Worm (Caenorhabditis elegans) whole organism, L4 larva: ENCODE results near the gene F58E2.3.

ENCODE experiments used
- D1046.2 ChIP-seq: fragments of 200-800 bp; sonication (Bioruptor generic); IDR thresholded peaks from 2 replicates; pipeline ENCODE4 v1.3.6; 2022; ENCODE audit warnings: missing genetic modification characterization, missing compliant biosample characterization
- F10B5.3 ChIP-seq: sonication (generic microtip); optimal IDR thresholded peaks from 2 replicates; lab custom pipeline; 2016; ENCODE audit warnings: mild to moderate bottlenecking, missing genetic modification characterization, missing compliant biosample characterization
- F44E2.7 ChIP-seq: fragments of 200-800 bp; sonication (Bioruptor generic); IDR thresholded peaks from 2 replicates; pipeline ENCODE4 v2.1.2; 2022; ENCODE audit warnings: missing genetic modification characterization, missing compliant biosample characterization
- T26A8.4 ChIP-seq: fragments of 200-800 bp; sonication (Bioruptor generic); IDR thresholded peaks from 2 replicates; pipeline ENCODE4 v1.3.6; 2022; ENCODE audit warnings: missing genetic modification characterization, missing compliant biosample characterization
- Y75B8A.6 ChIP-seq: fragments of 200-800 bp; sonication (Bioruptor generic); IDR thresholded peaks from 2 replicates; pipeline ENCODE4 v1.3.6; 2022; ENCODE audit warnings: missing genetic modification reagents, missing genetic modification characterization, missing compliant biosample characterization
- arid-1 ChIP-seq: fragments of 200-800 bp; sonication (Bioruptor generic); conservative IDR thresholded peaks from 2 replicates; pipeline ENCODE4 v1.3.6; 2022; ENCODE audit warnings: missing genetic modification reagents, missing genetic modification characterization, missing compliant biosample characterization
- ceh-20 ChIP-seq: fragments of 200-800 bp; sonication (Bioruptor generic); IDR thresholded peaks from 2 replicates; pipeline ENCODE4 v1.3.6; 2022; ENCODE audit warnings: missing genetic modification reagents, missing genetic modification characterization, missing compliant biosample characterization
- ceh-32 ChIP-seq: sonication (generic microtip); optimal IDR thresholded peaks from 2 replicates; lab custom pipeline; 2016; ENCODE audit warnings: mild to moderate bottlenecking, missing genetic modification characterization, missing compliant biosample characterization; ENCODE audit not compliant: poor library complexity
- cey-2 ChIP-seq: sonication (generic microtip); optimal IDR thresholded peaks from 3 replicates; lab custom pipeline; 2017; ENCODE audit warnings: missing genetic modification characterization, mild to moderate bottlenecking, missing compliant biosample characterization, antibody characterized with exemption, borderline replicate concordance; ENCODE audit not compliant: insufficient read depth
- dmd-8 ChIP-seq: fragments of 200-800 bp; sonication (Bioruptor generic); IDR thresholded peaks from 2 replicates; pipeline ENCODE4 v1.3.6; 2022; ENCODE audit warnings: missing genetic modification characterization, missing compliant biosample characterization
- dpl-1 ChIP-seq: fragments of 150-350 bp; optimal IDR thresholded peaks from 2 replicates; lab custom pipeline; 2014; ENCODE audit warnings: missing biosample characterization, missing genetic modification reagents, missing genetic modification characterization
- duxl-1 ChIP-seq: sonication (generic microtip); optimal IDR thresholded peaks from 2 replicates; lab custom pipeline; 2016; ENCODE audit warnings: mild to moderate bottlenecking, missing genetic modification characterization, moderate library complexity, missing compliant biosample characterization; ENCODE audit not compliant: poor library complexity
- dve-1 ChIP-seq: sonication (generic microtip); optimal IDR thresholded peaks from 2 replicates; lab custom pipeline; 2017; ENCODE audit warnings: antibody characterized with exemption, mild to moderate bottlenecking, missing genetic modification characterization, missing compliant biosample characterization; ENCODE audit not compliant: insufficient read depth
- egl-43 ChIP-seq: fragments of 200-800 bp; sonication (Bioruptor generic); IDR thresholded peaks from 2 replicates; pipeline ENCODE4 v1.3.6; 2022; ENCODE audit warnings: missing genetic modification reagents, missing genetic modification characterization, missing compliant biosample characterization
- fkh-10 ChIP-seq: fragments of 150-350 bp; optimal IDR thresholded peaks from 2 replicates; lab custom pipeline; 2014; ENCODE audit warnings: missing biosample characterization, missing genetic modification reagents, missing genetic modification characterization
- gei-8 ChIP-seq: fragments of 200-800 bp; sonication (Bioruptor generic); optimal IDR thresholded peaks from 2 replicates; lab custom pipeline; 2018; ENCODE audit warnings: mild to moderate bottlenecking, missing genetic modification characterization, missing compliant biosample characterization
- hlh-11 ChIP-seq: fragments of 200-800 bp; sonication (Bioruptor generic); optimal IDR thresholded peaks from 2 replicates; lab custom pipeline; 2018; ENCODE audit warnings: mild to moderate bottlenecking, missing genetic modification characterization, missing compliant biosample characterization
- hlh-30 ChIP-seq: sonication (generic microtip); optimal IDR thresholded peaks from 2 replicates; lab custom pipeline; 2017; ENCODE audit warnings: antibody characterized with exemption, mild to moderate bottlenecking, missing genetic modification characterization, missing compliant biosample characterization; ENCODE audit not compliant: insufficient read depth
- lin-13 ChIP-seq: fragments of 150-350 bp; optimal IDR thresholded peaks from 2 replicates; lab custom pipeline; 2014; ENCODE audit warnings: missing biosample characterization, missing genetic modification reagents, missing genetic modification characterization
- lin-39 ChIP-seq: fragments of 150-350 bp; optimal IDR thresholded peaks from 2 replicates; lab custom pipeline; 2014; ENCODE audit warnings: missing biosample characterization, missing genetic modification reagents, missing genetic modification characterization
- madf-9 ChIP-seq: fragments of 200-800 bp; sonication (Bioruptor generic); conservative IDR thresholded peaks from 2 replicates; pipeline ENCODE4 v1.3.6; 2022; ENCODE audit warnings: missing genetic modification reagents, missing genetic modification characterization, missing compliant biosample characterization
- mdt-29 ChIP-seq: fragments of 200-800 bp; sonication (Bioruptor generic); IDR thresholded peaks from 2 replicates; pipeline ENCODE4 v1.3.6; 2022; ENCODE audit warnings: missing genetic modification reagents, missing genetic modification characterization, missing compliant biosample characterization
- mep-1 ChIP-seq: fragments of 150-350 bp; sonication (generic microtip); optimal IDR thresholded peaks from 3 replicates; lab custom pipeline; 2014; ENCODE audit warnings: missing biosample characterization, missing genetic modification characterization
- mes-2 ChIP-seq: sonication (generic microtip); optimal IDR thresholded peaks from 2 replicates; lab custom pipeline; 2016; ENCODE audit warnings: missing genotype, mild to moderate bottlenecking, missing genetic modification characterization, missing compliant biosample characterization; ENCODE audit not compliant: poor library complexity, severe bottlenecking
- mxl-2 ChIP-seq: fragments of 200-800 bp; sonication (Bioruptor generic); conservative IDR thresholded peaks from 2 replicates; pipeline ENCODE4 v1.3.6; 2022; ENCODE audit warnings: missing genetic modification reagents, missing genetic modification characterization, missing compliant biosample characterization
- nhr-10 ChIP-seq: fragments of 150-350 bp; optimal IDR thresholded peaks from 2 replicates; lab custom pipeline; 2014; ENCODE audit warnings: missing biosample characterization, missing genetic modification characterization
- nhr-102 ChIP-seq: sonication (generic microtip); optimal IDR thresholded peaks from 2 replicates; lab custom pipeline; 2016; ENCODE audit warnings: mild to moderate bottlenecking, missing genetic modification characterization, moderate library complexity, missing compliant biosample characterization
- nhr-11 ChIP-seq: fragments of 150-350 bp; optimal IDR thresholded peaks from 2 replicates; lab custom pipeline; 2014; ENCODE audit warnings: missing biosample characterization, missing genetic modification characterization
- nhr-111 ChIP-seq: fragments of 200-800 bp; sonication (Bioruptor generic); optimal IDR thresholded peaks from 2 replicates; lab custom pipeline; 2018; ENCODE audit warnings: mild to moderate bottlenecking, missing genetic modification characterization, missing compliant biosample characterization
- nhr-237 ChIP-seq: sonication (generic microtip); optimal IDR thresholded peaks from 2 replicates; lab custom pipeline; 2017; ENCODE audit warnings: missing biosample characterization, missing genetic modification characterization
- nhr-25 ChIP-seq: sonication (generic microtip); optimal IDR thresholded peaks from 2 replicates; lab custom pipeline; 2017; ENCODE audit warnings: missing genetic modification characterization, mild to moderate bottlenecking, missing compliant biosample characterization, antibody characterized with exemption, moderate library complexity, borderline replicate concordance; ENCODE audit not compliant: insufficient read depth
- nhr-42 ChIP-seq: fragments of 200-800 bp; sonication (Bioruptor generic); IDR thresholded peaks from 2 replicates; pipeline ENCODE4 v1.3.6; 2022; ENCODE audit warnings: missing genetic modification characterization, missing compliant biosample characterization
- nhr-48 ChIP-seq: sonication (generic microtip); optimal IDR thresholded peaks from 2 replicates; lab custom pipeline; 2016; ENCODE audit warnings: mild to moderate bottlenecking, missing genetic modification characterization, missing compliant biosample characterization
- pha-4 ChIP-seq, 2 experiments: fragments of 150-350 bp in 1 of 2; fragments of 200-800 bp in 1 of 2; sonication (Bioruptor generic) in 1 of 2; IDR thresholded peaks in 1 of 2; optimal IDR thresholded peaks in 1 of 2; 2 replicates each; pipeline versions ENCODE4 v1.3.6 to Lab custom; 2014 to 2022; ENCODE audit warnings: missing genetic modification characterization in 2 of 2, missing genetic modification reagents in 2 of 2, missing biosample characterization in 1 of 2, missing compliant biosample characterization in 1 of 2
- spr-1 ChIP-seq: sonication (generic microtip); optimal IDR thresholded peaks from 2 replicates; lab custom pipeline; 2016; ENCODE audit warnings: mild to moderate bottlenecking, missing genetic modification characterization, missing compliant biosample characterization
- tag-97 ChIP-seq: fragments of 200-800 bp; sonication (Bioruptor generic); IDR thresholded peaks from 2 replicates; pipeline ENCODE4 v1.3.6; 2022; ENCODE audit warnings: missing genetic modification characterization, missing compliant biosample characterization
- tra-1 ChIP-seq: fragments of 200-800 bp; sonication (Bioruptor generic); IDR thresholded peaks from 2 replicates; pipeline ENCODE4 v1.3.6; 2022; ENCODE audit warnings: missing genetic modification reagents, missing genetic modification characterization, missing compliant biosample characterization
- unc-130 ChIP-seq: sonication (generic microtip); optimal IDR thresholded peaks from 2 replicates; lab custom pipeline; 2016; ENCODE audit warnings: missing genetic modification reagents, missing genetic modification characterization, missing compliant biosample characterization
- unc-62 ChIP-seq, 3 experiments: fragments of 150-350 bp in 1 of 3; sonication (generic microtip); optimal IDR thresholded peaks in 2 of 3; peaks in 1 of 3; 1 replicate in 1 of 3; 2 replicates in 2 of 3; lab custom pipeline; 2014 to 2017; ENCODE audit warnings: missing biosample characterization in 3 of 3, missing genetic modification characterization in 3 of 3, missing genetic modification reagents in 3 of 3, missing genotype in 1 of 3
- vab-7 ChIP-seq: fragments of 200-800 bp; sonication (Bioruptor generic); IDR thresholded peaks from 2 replicates; pipeline ENCODE4 v1.3.6; 2022; ENCODE audit warnings: missing genetic modification reagents, missing genetic modification characterization, missing compliant biosample characterization

The F58E2.3 gene

ce11 chrIV:3482195-3482959, 15.1 kb downstream of the F58E2.3 start, which contains the start of gene srz-82:
Gene srz-82 (plus strand): TSS chrIV:3482895.
- no peak for TF ChIP-seq mdt-29 (GFP tag; lab: Robert Waterston, UW)
- no peak for TF ChIP-seq mep-1 (tag; lab: Kevin White, UChicago)
- no peak for TF ChIP-seq Y75B8A.6
- TF ChIP-seq hlh-30 (tag; lab: Kevin White, UChicago), result no peak
- TF ChIP-seq egl-43 (GFP tag; lab: Robert Waterston, UW), result no peak
- TF ChIP-seq unc-62 (GFP tag; optimal IDR thresholded peaks at IDR 0.05 in 1 of 2; lab: Kevin White, UChicago), result peak in 1 of 2 experiments; percentile 96
- no peak for TF ChIP-seq unc-62 (tag; optimal IDR thresholded peaks at IDR 0.05; lab: Kevin White, UChicago)
- no peak for TF ChIP-seq nhr-102
- no peak for TF ChIP-seq pha-4 (GFP tag; IDR thresholded peaks at IDR 0.05; lab: Robert Waterston, UW)
- no peak for TF ChIP-seq pha-4 (tag; optimal IDR thresholded peaks at IDR 0.05; lab: Kevin White, UChicago)

DNA sequence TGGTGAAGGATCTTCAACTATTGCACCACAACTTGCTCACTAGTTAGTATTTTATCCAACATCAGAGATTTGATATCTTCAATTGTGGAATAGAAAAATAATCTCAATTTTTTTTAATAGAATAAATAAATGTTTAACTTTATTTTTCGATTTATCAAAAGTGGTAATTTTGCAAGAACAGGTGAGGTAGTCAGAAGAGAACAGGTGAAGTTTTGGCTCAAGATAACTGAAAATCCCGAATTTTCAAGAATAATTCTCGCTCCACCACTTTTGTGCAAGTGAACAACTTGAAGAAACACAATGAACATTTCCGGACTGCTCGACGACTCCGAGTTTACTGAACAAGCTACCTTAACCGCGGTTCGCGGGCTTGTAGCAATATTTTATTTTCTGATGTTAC, 24.2 kb downstream of the F58E2.3 start, which contains the start of gene srz-78:
srz-78 (plus strand) TSS at position 301 of the 400 bp plus-strand sequence.
- TF ChIP-seq gei-8 (GFP tag; lab: Kevin White, UChicago), result no peak
- no peak for TF ChIP-seq hlh-11 (tag; lab: Kevin White, UChicago)
- no peak for TF ChIP-seq tra-1 (GFP tag; lab: Robert Waterston, UW)
- no peak for TF ChIP-seq F10B5.3 (tag; lab: Kevin White, UChicago)
- TF ChIP-seq nhr-10, result no peak
- TF ChIP-seq unc-130 (GFP tag; lab: Kevin White, UChicago), result no peak
- TF ChIP-seq nhr-237, result no peak
- no peak for TF ChIP-seq T26A8.4 (GFP tag; lab: Robert Waterston, UW)
- no peak for TF ChIP-seq cey-2 (tag; lab: Kevin White, UChicago)
- TF ChIP-seq vab-7 (GFP tag; lab: Robert Waterston, UW), result no peak
- TF ChIP-seq nhr-48 (tag; lab: Kevin White, UChicago), result no peak
- no peak for TF ChIP-seq nhr-42 (GFP tag; lab: Robert Waterston, UW)
- no peak for TF ChIP-seq duxl-1 (tag; lab: Kevin White, UChicago)
- no peak for TF ChIP-seq egl-43 (GFP tag; lab: Robert Waterston, UW)
- TF ChIP-seq D1046.2 (GFP tag; lab: Robert Waterston, UW), result no peak
- no peak for TF ChIP-seq mes-2
- TF ChIP-seq nhr-11 (tag; lab: Kevin White, UChicago), result no peak
- no peak for TF ChIP-seq nhr-111 (GFP tag; lab: Kevin White, UChicago)
- no peak for TF ChIP-seq hlh-30 (tag; lab: Kevin White, UChicago)

ce11 chrIV:3493310-3493709, 26.1 kb downstream of the F58E2.3 start, which contains the start of gene srz-79:
Gene srz-79 (plus strand): TSS chrIV:3493610.
- TF ChIP-seq tag-97 (GFP tag; lab: Robert Waterston, UW) (no peak), lin-39 (no peak), dpl-1 (GFP tag; lab: Kevin White, UChicago) (no peak), ceh-32 (tag; lab: Kevin White, UChicago) (no peak), arid-1 (no peak)

- TF ChIP-seq dve-1 (tag; lab: Kevin White, UChicago), result no peak
- no peak for TF ChIP-seq madf-9
- no peak for TF ChIP-seq ceh-20 (GFP tag; lab: Robert Waterston, UW)
- TF ChIP-seq lin-13, result no peak
- TF ChIP-seq dmd-8 (GFP tag; lab: Robert Waterston, UW), result no peak
- no peak for TF ChIP-seq mxl-2 (GFP tag; lab: Robert Waterston, UW)
- no peak for TF ChIP-seq fkh-10 (GFP tag; lab: Kevin White, UChicago)
- TF ChIP-seq F44E2.7 (GFP tag; lab: Robert Waterston, UW), result no peak
- no peak for TF ChIP-seq tra-1 (GFP tag; lab: Robert Waterston, UW)
- TF ChIP-seq nhr-25 (tag; lab: Kevin White, UChicago), result no peak
- no peak for TF ChIP-seq hlh-11 (tag; lab: Kevin White, UChicago)
- TF ChIP-seq spr-1, result no peak
These were observed 29.1 kb downstream of the F58E2.3 start, which contains the start of gene C09G12.17 for ce11 chrIV:3496358-3496757. Gene C09G12.17 (minus strand): TSS chrIV:3496458.
